Fruit fly (Drosophila melanogaster): ENCODE results near the gene sturkopf.

sturkopf gene

DNA sequence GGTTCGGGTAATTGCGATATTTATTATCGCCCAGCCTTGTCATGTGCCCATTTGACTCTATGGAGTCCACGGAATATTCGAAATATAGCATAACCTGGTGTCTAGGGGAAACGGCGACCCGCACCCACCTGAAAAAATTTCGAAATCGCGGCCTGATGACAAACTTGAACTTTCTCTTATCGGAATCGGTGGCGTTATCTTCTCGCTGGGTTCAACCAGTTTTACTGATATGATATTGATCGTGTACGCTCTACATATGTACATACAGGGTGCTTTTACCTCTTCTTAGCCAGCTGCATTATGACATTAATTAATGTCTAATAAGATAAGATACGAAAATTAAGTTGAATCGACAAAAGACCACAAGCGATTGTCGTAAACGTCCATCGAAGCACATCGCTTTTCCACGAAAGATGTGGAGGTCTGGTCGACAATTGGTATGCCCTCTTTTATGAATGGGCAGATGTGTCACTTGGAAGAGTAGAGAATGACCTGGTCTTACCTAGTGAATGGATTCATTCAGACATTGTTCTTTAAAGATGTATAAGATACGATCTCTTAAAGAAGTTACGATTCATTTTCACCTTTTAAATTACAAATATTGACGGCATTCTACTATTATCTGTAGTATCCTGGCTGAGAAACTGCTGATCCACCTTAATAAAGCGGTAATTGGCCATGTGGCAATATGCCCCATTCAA is 7.2 kb upstream of the sturkopf start:
- TF ChIP-seq foxo (GFP tag; optimal IDR thresholded peaks at IDR 0.05): peak in 1 of 2 experiments; percentile 55
- TF ChIP-seq Abd-B (GFP tag; optimal IDR thresholded peaks at IDR 0.05): no peak
- TF ChIP-seq Vsx2 (GFP tag; optimal IDR thresholded peaks at IDR 0.05; ENCODE audit: partially characterized antibody): no peak
- TF ChIP-seq h (GFP tag; optimal IDR thresholded peaks at IDR 0.05): peak; percentile 39
- no peak for TF ChIP-seq Jra (GFP tag; optimal IDR thresholded peaks at IDR 0.05)
- TF ChIP-seq Hr78 (GFP tag; optimal IDR thresholded peaks at IDR 0.05): peak; percentile 5
- peak; percentile 52 for TF ChIP-seq ey (GFP tag; optimal IDR thresholded peaks at IDR 0.05)
- TF ChIP-seq br (GFP tag; optimal IDR thresholded peaks at IDR 0.05): peak; percentile 20
- TF ChIP-seq OdsH (GFP tag; optimal IDR thresholded peaks at IDR 0.05): no peak
- TF ChIP-seq Dfd (GFP tag; optimal IDR thresholded peaks at IDR 0.05): no peak
- TF ChIP-seq lola (GFP tag; optimal IDR thresholded peaks at IDR 0.05): no peak
- TF ChIP-seq Mio (GFP tag; optimal IDR thresholded peaks at IDR 0.05): no peak
- no peak for TF ChIP-seq sage (GFP tag; optimal IDR thresholded peaks at IDR 0.05)
- TF ChIP-seq fru (GFP tag; optimal IDR thresholded peaks at IDR 0.05): peak; percentile 30
- no peak for TF ChIP-seq tai (GFP tag; optimal IDR thresholded peaks at IDR 0.05)
- TF ChIP-seq dl (GFP tag; optimal IDR thresholded peaks at IDR 0.05; ENCODE audit: insufficient read depth in 1 of 2, partially characterized antibody in 2 of 2): no peak
- TF ChIP-seq brk (GFP tag; optimal IDR thresholded peaks at IDR 0.05): no peak
- TF ChIP-seq rgr (GFP tag; optimal IDR thresholded peaks at IDR 0.05): peak; percentile 19
- no peak for TF ChIP-seq psq (GFP tag; optimal IDR thresholded peaks at IDR 0.05)
- peak; percentile 6 for TF ChIP-seq HLH106 (tag; optimal IDR thresholded peaks at IDR 0.05)
- no peak for TF ChIP-seq dsf (GFP tag; optimal IDR thresholded peaks at IDR 0.05; ENCODE audit: borderline replicate concordance)
- TF ChIP-seq sv (GFP tag; optimal IDR thresholded peaks at IDR 0.05): no peak

DNA sequence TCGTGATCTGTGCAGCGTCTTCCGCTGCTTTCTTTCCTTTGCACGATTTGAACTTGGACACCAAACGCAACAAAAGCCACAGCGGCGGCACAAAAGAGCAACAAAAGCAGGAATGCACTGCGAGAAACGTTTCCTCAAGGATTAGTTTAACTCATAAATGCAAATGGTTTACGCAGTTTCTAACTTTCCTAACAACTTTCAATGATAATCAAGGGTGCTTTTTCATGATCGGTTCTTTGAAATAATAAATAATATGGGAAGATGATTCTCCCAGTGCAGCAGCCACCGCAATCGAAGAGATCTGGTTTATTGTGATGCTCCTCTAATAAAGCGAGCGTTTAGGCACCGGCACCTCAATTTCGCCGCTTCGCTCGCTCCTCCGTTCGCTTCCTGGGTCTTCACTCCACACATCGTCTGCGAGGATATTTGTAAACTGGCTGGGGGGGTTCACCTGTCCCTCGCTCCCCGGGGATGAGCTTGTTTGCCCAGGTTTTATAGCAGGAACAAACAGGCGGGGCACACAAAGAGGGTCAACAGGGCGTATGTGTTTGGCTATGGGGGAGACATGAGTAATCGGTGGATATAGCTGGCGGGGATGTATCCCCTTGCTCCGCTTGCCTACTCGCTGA is 6.0 kb upstream of the sturkopf start:
- TF ChIP-seq psq (GFP tag; optimal IDR thresholded peaks at IDR 0.05): peak; percentile 96
- TF ChIP-seq Abd-B (GFP tag; optimal IDR thresholded peaks at IDR 0.05): no peak
- TF ChIP-seq CG32264 (GFP tag; optimal IDR thresholded peaks at IDR 0.05): peak; percentile 94
- TF ChIP-seq Vsx2 (GFP tag; optimal IDR thresholded peaks at IDR 0.05; ENCODE audit: partially characterized antibody): no peak
- TF ChIP-seq dsf (GFP tag; optimal IDR thresholded peaks at IDR 0.05; ENCODE audit: borderline replicate concordance): peak; percentile 88
- peak; percentile 97 for TF ChIP-seq Hnf4 (GFP tag; optimal IDR thresholded peaks at IDR 0.05)
- TF ChIP-seq rgr (GFP tag; optimal IDR thresholded peaks at IDR 0.05): peak; percentile 97
- peak; percentile 92 for TF ChIP-seq dmrt93B (GFP tag; optimal IDR thresholded peaks at IDR 0.05)
- peak; percentile 49 for TF ChIP-seq sv (GFP tag; optimal IDR thresholded peaks at IDR 0.05)
- TF ChIP-seq Dif (GFP tag; optimal IDR thresholded peaks at IDR 0.05; ENCODE audit: partially characterized antibody): peak; percentile 38
- no peak for TF ChIP-seq Hr78 (GFP tag; optimal IDR thresholded peaks at IDR 0.05)
- TF ChIP-seq woc (GFP tag; optimal IDR thresholded peaks at IDR 0.05): peak; percentile 97
- TF ChIP-seq br (GFP tag; optimal IDR thresholded peaks at IDR 0.05): peak; percentile 98
- TF ChIP-seq Hr83 (GFP tag; optimal IDR thresholded peaks at IDR 0.05; ENCODE audit: poor library complexity, severe bottlenecking): peak; percentile 83
- TF ChIP-seq ey (GFP tag; optimal IDR thresholded peaks at IDR 0.05): peak; percentile 98
- TF ChIP-seq h (GFP tag; optimal IDR thresholded peaks at IDR 0.05): peak; percentile 98
- no peak for TF ChIP-seq dl (GFP tag; optimal IDR thresholded peaks at IDR 0.05; ENCODE audit: insufficient read depth in 1 of 2, partially characterized antibody in 2 of 2)
- peak; percentile 97 for TF ChIP-seq OdsH (GFP tag; optimal IDR thresholded peaks at IDR 0.05)
- TF ChIP-seq CG9705 (GFP tag; optimal IDR thresholded peaks at IDR 0.05): peak; percentile 86
- TF ChIP-seq N (GFP tag; optimal IDR thresholded peaks at IDR 0.05): no peak
- no peak for TF ChIP-seq tai (GFP tag; optimal IDR thresholded peaks at IDR 0.05)
- no peak for TF ChIP-seq lola (GFP tag; optimal IDR thresholded peaks at IDR 0.05)
- TF ChIP-seq Sp1 (GFP tag; optimal IDR thresholded peaks at IDR 0.05): peak; percentile 97
- TF ChIP-seq Mio (GFP tag; optimal IDR thresholded peaks at IDR 0.05): peak; percentile 77
- peak; percentile 95 for TF ChIP-seq Rel (GFP tag; optimal IDR thresholded peaks at IDR 0.05)
- TF ChIP-seq Rel (tag; optimal IDR thresholded peaks at IDR 0.05): peak; percentile 79
- no peak for TF ChIP-seq CrebA (GFP tag; optimal IDR thresholded peaks at IDR 0.05; ENCODE audit: borderline replicate concordance)
- peak; percentile 93 to 98 for TF ChIP-seq foxo (GFP tag; optimal IDR thresholded peaks at IDR 0.05)
- peak; percentile 96 for TF ChIP-seq HLH106 (tag; optimal IDR thresholded peaks at IDR 0.05)
- no peak for TF ChIP-seq Myc (optimal IDR thresholded peaks at IDR 0.05)
- TF ChIP-seq brk (GFP tag; optimal IDR thresholded peaks at IDR 0.05): no peak
- TF ChIP-seq GATAd (GFP tag; optimal IDR thresholded peaks at IDR 0.05): peak; percentile 76
- peak; percentile 98 for TF ChIP-seq fru (GFP tag; optimal IDR thresholded peaks at IDR 0.05)
- TF ChIP-seq Jra (GFP tag; optimal IDR thresholded peaks at IDR 0.05): peak; percentile 94

Data from whole organism, wandering third instar larva.